Fruit fly (Drosophila melanogaster) whole organism: ENCODE results near the gene CG15715.

ENCODE experiments used
- CG8478 ChIP-seq: fragments of >200 bp; optimal IDR thresholded peaks from 2 replicates; lab custom pipeline; 2018; ENCODE audit warnings: inconsistent platforms
- Dll ChIP-seq: fragments of >200 bp; optimal IDR thresholded peaks from 2 replicates; lab custom pipeline; 2017
- psq ChIP-seq: fragments of >200 bp; optimal IDR thresholded peaks from 2 replicates; lab custom pipeline; 2017

- TF ChIP-seq CG8478: no peak
- no peak for TF ChIP-seq Dll (lab: Kevin White, UChicago)
- no peak for TF ChIP-seq psq (lab: Kevin White, UChicago)
These were observed 28.6 kb downstream of the CG15715 start for dm6 chr3L:15808667-15809066.
